Worm (Caenorhabditis elegans): ENCODE results near the gene nhr-96.

ce11 chrV:2206181-2206580 lies 27.1 kb upstream of the nhr-96 start, which contains the start of gene srt-40:
- no peak for TF ChIP-seq unc-55 (GFP tag; optimal IDR thresholded peaks at IDR 0.05)
- TF ChIP-seq pha-4 (tag; optimal IDR thresholded peaks at IDR 0.05): no peak
- TF ChIP-seq Y22D7AL.16 (tag; optimal IDR thresholded peaks at IDR 0.05): no peak
- TF ChIP-seq dve-1 (tag; optimal IDR thresholded peaks at IDR 0.05): no peak
- TF ChIP-seq ahr-1 (tag; optimal IDR thresholded peaks at IDR 0.05): no peak
- TF ChIP-seq npax-4 (tag; optimal IDR thresholded peaks at IDR 0.05): no peak
- TF ChIP-seq K09A11.1 (tag; optimal IDR thresholded peaks at IDR 0.05; ENCODE audit: insufficient read depth): no peak
- TF ChIP-seq sox-4 (tag; optimal IDR thresholded peaks at IDR 0.05): no peak
- TF ChIP-seq pqm-1 (tag; optimal IDR thresholded peaks at IDR 0.05): no peak
- TF ChIP-seq ceh-14 (tag; optimal IDR thresholded peaks at IDR 0.05): no peak
- no peak for TF ChIP-seq F13H6.1 (tag; optimal IDR thresholded peaks at IDR 0.05)
